Worm (Caenorhabditis elegans): ENCODE measurements around the gene elks-1.

DNA sequence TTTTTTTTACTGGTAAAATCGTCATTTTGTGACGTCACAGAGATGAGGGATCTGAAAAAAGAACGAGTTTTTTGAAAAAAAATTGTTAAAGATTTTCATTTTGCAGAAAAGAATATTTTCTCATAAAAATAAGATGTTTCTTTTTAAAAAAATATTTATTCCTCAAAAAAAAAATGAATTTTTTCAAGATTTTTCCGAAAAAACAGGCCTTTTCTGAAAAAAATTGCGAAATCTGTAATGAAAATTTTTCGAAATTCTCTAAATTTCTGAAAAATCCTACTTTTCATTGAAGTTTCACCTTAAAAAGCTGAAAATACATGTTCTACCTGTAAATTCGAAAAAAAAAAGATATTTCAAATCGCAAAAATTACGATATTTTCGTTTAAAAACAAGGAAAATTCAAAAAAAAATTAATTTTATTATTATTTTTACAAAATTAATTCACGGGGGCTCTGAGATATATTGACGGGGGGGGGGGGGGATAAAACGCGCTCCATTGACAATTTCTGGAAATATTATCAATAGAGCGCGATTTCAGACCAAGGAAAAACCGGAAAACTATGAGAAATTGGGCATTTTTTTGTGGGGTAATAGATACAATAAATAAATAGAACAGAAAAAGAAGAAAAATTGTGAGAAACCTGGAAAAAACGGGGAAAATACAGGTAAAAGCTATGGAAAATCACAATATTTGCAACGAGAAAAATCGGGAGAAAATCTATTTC lies 28.4 kb upstream of the elks-1 start, which contains the start of gene otub-4:
- no peak for TF ChIP-seq egl-27 (tag; optimal IDR thresholded peaks at IDR 0.05)
- TF ChIP-seq dmd-8 (GFP tag; IDR thresholded peaks at IDR 0.05) = no peak
- no peak for TF ChIP-seq nhr-11 (tag; optimal IDR thresholded peaks at IDR 0.05)
- TF ChIP-seq daf-12 (tag; optimal IDR thresholded peaks at IDR 0.05) = no peak
- no peak for TF ChIP-seq nhr-237 (tag; optimal IDR thresholded peaks at IDR 0.05)
- TF ChIP-seq unc-62 (GFP tag; optimal IDR thresholded peaks at IDR 0.05 in 1 of 2) = no peak
- no peak for TF ChIP-seq unc-62 (tag; optimal IDR thresholded peaks at IDR 0.05)
- TF ChIP-seq ama-1 (optimal IDR thresholded peaks at IDR 0.05) = no peak
- TF ChIP-seq lin-15B (tag; optimal IDR thresholded peaks at IDR 0.05) = no peak
- no peak for TF ChIP-seq snpc-4 (tag; optimal IDR thresholded peaks at IDR 0.05)
- TF ChIP-seq ztf-7 (tag; optimal IDR thresholded peaks at IDR 0.05) = no peak

Measured in whole organism, L4 larva.